Fruit fly (Drosophila melanogaster) whole organism, embryonic: ENCODE data around the gene STUB1.

Experiments
- Adf1 ChIP-seq: fragments of 200-800 bp; sonication (Bioruptor generic); IDR thresholded peaks from 2 replicates; pipeline ENCODE4 v1.3.6; 2022; ENCODE audit warnings: missing biosample characterization, missing genetic modification characterization
- Bgb ChIP-seq: fragments of 200-800 bp; sonication (Bioruptor generic); IDR thresholded peaks from 2 replicates; pipeline ENCODE4 v1.3.6; 2022; ENCODE audit warnings: missing biosample characterization, missing genetic modification characterization; ENCODE audit not compliant: partially characterized antibody
- CG10147 ChIP-seq: fragments of 200-800 bp; sonication (Bioruptor generic); optimal IDR thresholded peaks from 2 replicates; lab custom pipeline; 2019; ENCODE audit warnings: missing biosample characterization, mild to moderate bottlenecking, missing genetic modification characterization, moderate library complexity
- CG10209 ChIP-seq: fragments of 200-800 bp; sonication (Bioruptor generic); optimal IDR thresholded peaks from 3 replicates; lab custom pipeline; 2017; ENCODE audit warnings: missing biosample characterization, mild to moderate bottlenecking, missing genetic modification characterization, missing genetic modification reagents
- CG11247 ChIP-seq: fragments of 200-800 bp; sonication (Bioruptor generic); IDR thresholded peaks from 2 replicates; pipeline ENCODE4 v1.3.6; 2022; ENCODE audit warnings: missing biosample characterization, missing genetic modification characterization
- CG11560 ChIP-seq: fragments of 200-800 bp; sonication (Bioruptor generic); IDR thresholded peaks from 3 replicates; pipeline ENCODE4 v1.3.6; 2022; ENCODE audit warnings: missing biosample characterization, missing genetic modification characterization
- CG12071 ChIP-seq: fragments of 200-800 bp; sonication (Bioruptor generic); optimal IDR thresholded peaks from 3 replicates; lab custom pipeline; 2018; ENCODE audit warnings: missing biosample characterization, mild to moderate bottlenecking, missing genetic modification characterization
- CG12155 ChIP-seq: fragments of 200-800 bp; sonication (Bioruptor generic); optimal IDR thresholded peaks from 3 replicates; lab custom pipeline; 2016; ENCODE audit warnings: missing biosample characterization, missing genetic modification characterization
- CG12744 ChIP-seq: fragments of 200-800 bp; sonication (Bioruptor generic); optimal IDR thresholded peaks from 2 replicates; lab custom pipeline; 2016; ENCODE audit warnings: missing biosample characterization, missing genetic modification characterization
- CG14710 ChIP-seq: fragments of 200-800 bp; sonication (Bioruptor generic); optimal IDR thresholded peaks from 3 replicates; lab custom pipeline; 2019; ENCODE audit warnings: missing biosample characterization, mild to moderate bottlenecking, missing genetic modification characterization, moderate library complexity
- CG14965 ChIP-seq: fragments of 200-800 bp; sonication (Bioruptor generic); optimal IDR thresholded peaks from 2 replicates; lab custom pipeline; 2016; ENCODE audit warnings: missing biosample characterization, missing genetic modification characterization, borderline replicate concordance
- CG17186 ChIP-seq: fragments of 200-800 bp; sonication (Bioruptor generic); optimal IDR thresholded peaks from 3 replicates; lab custom pipeline; 2017; ENCODE audit warnings: missing biosample characterization, missing genetic modification reagents, missing genetic modification characterization
- CG17361 ChIP-seq: fragments of 200-800 bp; sonication (Bioruptor generic); IDR thresholded peaks from 3 replicates; pipeline ENCODE4 v1.3.6; 2022; ENCODE audit warnings: missing biosample characterization, missing genetic modification characterization
- CG17612 ChIP-seq: fragments of 200-800 bp; sonication (Bioruptor generic); IDR thresholded peaks from 2 replicates; pipeline ENCODE4 v1.3.6; 2022; ENCODE audit warnings: missing biosample characterization, missing genetic modification characterization
- CG18011 ChIP-seq: fragments of 200-800 bp; sonication (Bioruptor generic); optimal IDR thresholded peaks from 2 replicates; lab custom pipeline; 2017; ENCODE audit warnings: missing biosample characterization, missing genetic modification characterization, mild to moderate bottlenecking, moderate library complexity, missing genotype
- CG2889 ChIP-seq: fragments of 200-800 bp; sonication (Bioruptor generic); IDR thresholded peaks from 3 replicates; pipeline ENCODE4 v1.3.6; 2022; ENCODE audit warnings: missing biosample characterization, missing genetic modification characterization
- CG3847 ChIP-seq: fragments of 200-800 bp; sonication (Bioruptor generic); IDR thresholded peaks from 2 replicates; pipeline ENCODE4 v1.3.6; 2022; ENCODE audit warnings: missing biosample characterization, missing genetic modification characterization
- CG4360 ChIP-seq: fragments of 200-800 bp; sonication (Bioruptor generic); IDR thresholded peaks from 2 replicates; pipeline ENCODE4 v1.3.6; 2022; ENCODE audit warnings: missing biosample characterization, missing genetic modification characterization
- CG4617 ChIP-seq: fragments of 200-800 bp; sonication (Bioruptor generic); optimal IDR thresholded peaks from 3 replicates; lab custom pipeline; 2016; ENCODE audit warnings: missing biosample characterization, missing genetic modification characterization, borderline replicate concordance
- CG4707 ChIP-seq: fragments of 200-800 bp; sonication (Bioruptor generic); optimal IDR thresholded peaks from 2 replicates; lab custom pipeline; 2018; ENCODE audit warnings: missing biosample characterization, mild to moderate bottlenecking, missing genetic modification characterization, moderate library complexity
- CG6175 ChIP-seq: fragments of 200-800 bp; sonication (Bioruptor generic); IDR thresholded peaks from 3 replicates; pipeline ENCODE4 v1.3.6; 2022; ENCODE audit warnings: missing biosample characterization, missing genetic modification characterization
- CG9609 ChIP-seq: fragments of 200-800 bp; sonication (Bioruptor generic); optimal IDR thresholded peaks from 3 replicates; lab custom pipeline; 2016; ENCODE audit warnings: missing biosample characterization, missing genetic modification characterization
- CoRest ChIP-seq: fragments of 200-800 bp; sonication (Bioruptor generic); optimal IDR thresholded peaks from 3 replicates; lab custom pipeline; 2018; ENCODE audit warnings: missing biosample characterization, mild to moderate bottlenecking, missing genetic modification characterization, moderate library complexity
- D19A ChIP-seq: fragments of 200-800 bp; optimal IDR thresholded peaks from 3 replicates; lab custom pipeline; 2019; ENCODE audit warnings: missing biosample characterization, mild to moderate bottlenecking, missing genetic modification characterization, moderate library complexity
- Deaf1 ChIP-seq: fragments of 200-800 bp; optimal IDR thresholded peaks from 3 replicates; lab custom pipeline; 2019; ENCODE audit warnings: missing biosample characterization, mild to moderate bottlenecking, missing genetic modification characterization, moderate library complexity
- Dll ChIP-seq: fragments of 200-800 bp; sonication (Bioruptor generic); IDR thresholded peaks from 4 replicates; pipeline ENCODE4 v1.3.6; 2022; ENCODE audit warnings: missing biosample characterization, missing genetic modification characterization; ENCODE audit not compliant: partially characterized antibody
- ERR ChIP-seq: fragments of 200-800 bp; sonication (Bioruptor generic); optimal IDR thresholded peaks from 2 replicates; lab custom pipeline; 2016; ENCODE audit warnings: missing biosample characterization, missing genetic modification characterization
- Gsc ChIP-seq: fragments of 200-800 bp; sonication (Bioruptor generic); IDR thresholded peaks from 2 replicates; pipeline ENCODE4 v1.3.6; 2022; ENCODE audit warnings: missing biosample characterization, missing genetic modification characterization
- H2.0 ChIP-seq: fragments of 200-800 bp; sonication (Bioruptor generic); IDR thresholded peaks from 2 replicates; pipeline ENCODE4 v1.3.6; 2022; ENCODE audit warnings: missing biosample characterization, missing genetic modification characterization
- Jarid2 ChIP-seq: fragments of 200-800 bp; sonication (Bioruptor generic); optimal IDR thresholded peaks from 3 replicates; lab custom pipeline; 2017; ENCODE audit warnings: mild to moderate bottlenecking, missing biosample characterization, missing genetic modification reagents, missing genetic modification characterization
- Scr ChIP-seq: fragments of 200-800 bp; sonication (Bioruptor generic); IDR thresholded peaks from 2 replicates; pipeline ENCODE4 v1.3.6; 2022; ENCODE audit warnings: missing biosample characterization, missing genetic modification characterization; ENCODE audit not compliant: partially characterized antibody
- Side ChIP-seq: fragments of 200-800 bp; sonication (Bioruptor generic); optimal IDR thresholded peaks from 2 replicates; lab custom pipeline; 2016; ENCODE audit warnings: missing biosample characterization, missing genetic modification characterization
- TFAM ChIP-seq: fragments of 200-800 bp; sonication (Bioruptor generic); optimal IDR thresholded peaks from 2 replicates; lab custom pipeline; 2017; ENCODE audit warnings: missing biosample characterization, missing genetic modification characterization, inconsistent platforms
- ato ChIP-seq: fragments of 200-800 bp; sonication (Bioruptor generic); IDR thresholded peaks from 2 replicates; pipeline ENCODE4 v1.3.6; 2022; ENCODE audit warnings: missing biosample characterization, missing genetic modification characterization; ENCODE audit not compliant: partially characterized antibody
- chm ChIP-seq: fragments of 200-800 bp; sonication (Bioruptor generic); IDR thresholded peaks from 2 replicates; pipeline ENCODE4 v1.3.6; 2022; ENCODE audit warnings: missing biosample characterization, missing genetic modification characterization
- dan ChIP-seq: fragments of 200-800 bp; sonication (Bioruptor generic); IDR thresholded peaks from 2 replicates; pipeline ENCODE4 v1.3.6; 2022; ENCODE audit warnings: missing biosample characterization, missing genetic modification characterization
- dati ChIP-seq: fragments of 200-800 bp; sonication (Bioruptor generic); IDR thresholded peaks from 2 replicates; pipeline ENCODE4 v1.3.6; 2022; ENCODE audit warnings: missing biosample characterization, missing genetic modification characterization
- dm ChIP-seq: fragments of 200-800 bp; sonication (Bioruptor generic); optimal IDR thresholded peaks from 3 replicates; lab custom pipeline; 2016; ENCODE audit warnings: missing biosample characterization, missing genetic modification characterization
- exex ChIP-seq: fragments of 200-800 bp; sonication (Bioruptor generic); optimal IDR thresholded peaks from 4 replicates; lab custom pipeline; 2018; ENCODE audit warnings: missing biosample characterization, mild to moderate bottlenecking, missing genetic modification characterization, moderate library complexity
- gcm ChIP-seq: fragments of 200-800 bp; sonication (Bioruptor generic); optimal IDR thresholded peaks from 2 replicates; lab custom pipeline; 2019; ENCODE audit warnings: missing biosample characterization, mild to moderate bottlenecking, missing genetic modification characterization, moderate library complexity
- gro ChIP-seq: fragments of 200-800 bp; sonication (Bioruptor generic); optimal IDR thresholded peaks from 2 replicates; lab custom pipeline; 2016; ENCODE audit warnings: missing biosample characterization, missing genetic modification characterization
- kay ChIP-seq: fragments of 200-800 bp; sonication (Bioruptor generic); optimal IDR thresholded peaks from 2 replicates; lab custom pipeline; 2016; ENCODE audit warnings: missing biosample characterization, missing genetic modification characterization
- klu ChIP-seq: fragments of 200-800 bp; sonication (Bioruptor generic); IDR thresholded peaks from 2 replicates; pipeline ENCODE4 v1.3.6; 2022; ENCODE audit warnings: missing biosample characterization, missing genetic modification characterization
- mirr ChIP-seq: fragments of 200-800 bp; sonication (Bioruptor generic); optimal IDR thresholded peaks from 3 replicates; lab custom pipeline; 2018; ENCODE audit warnings: missing biosample characterization, mild to moderate bottlenecking, missing genetic modification characterization
- nerfin-2 ChIP-seq: fragments of 200-800 bp; sonication (Bioruptor generic); IDR thresholded peaks from 2 replicates; pipeline ENCODE4 v1.3.6; 2022; ENCODE audit warnings: missing biosample characterization, missing genetic modification characterization; ENCODE audit not compliant: partially characterized antibody
- ro ChIP-seq: fragments of 200-800 bp; sonication (Bioruptor generic); IDR thresholded peaks from 2 replicates; pipeline ENCODE4 v1.3.6; 2022; ENCODE audit warnings: missing biosample characterization, missing genetic modification characterization
- so ChIP-seq: fragments of 200-800 bp; sonication (Bioruptor generic); IDR thresholded peaks from 3 replicates; pipeline ENCODE4 v1.3.6; 2022; ENCODE audit warnings: missing biosample characterization, missing genetic modification characterization
- sqz ChIP-seq: fragments of 200-800 bp; sonication (Bioruptor generic); optimal IDR thresholded peaks from 3 replicates; lab custom pipeline; 2018; ENCODE audit warnings: missing biosample characterization, mild to moderate bottlenecking, missing genetic modification characterization
- sr ChIP-seq: fragments of 200-800 bp; sonication (Bioruptor generic); IDR thresholded peaks from 3 replicates; pipeline ENCODE4 v1.3.6; 2022; ENCODE audit warnings: missing biosample characterization, missing genetic modification characterization
- trem ChIP-seq: fragments of 200-800 bp; optimal IDR thresholded peaks from 3 replicates; lab custom pipeline; 2019; ENCODE audit warnings: missing biosample characterization, mild to moderate bottlenecking, missing genetic modification characterization, moderate library complexity

Gene STUB1

dm6 chr2L:10442048-10442790 is 4.9 kb downstream of the STUB1 start, which contains the start of gene loh (continued):
- TF ChIP-seq CG4617 (GFP tag; lab: Kevin White, UChicago) (no peak), CG3847 (GFP tag; lab: Robert Waterston, UW) (no peak), Gsc (no peak), sqz (GFP tag; lab: Kevin White, UChicago) (no peak), CG2889 (GFP tag; lab: Robert Waterston, UW) (no peak), CG12744 (no peak), Scr (GFP tag; lab: Robert Waterston, UW) (no peak), Side (GFP tag; lab: Kevin White, UChicago) (no peak), gro (no peak), trem (peak; percentile 24), CG9609 (no peak), nerfin-2 (GFP tag; lab: Robert Waterston, UW) (no peak), chm (GFP tag; lab: Robert Waterston, UW) (no peak), TFAM (no peak), so (GFP tag; lab: Robert Waterston, UW) (no peak; the same call in 2 of the 3 replicates), CG14965 (no peak), dm (GFP tag; lab: Kevin White, UChicago) (no peak), ato (GFP tag; lab: Robert Waterston, UW) (no peak), CG17612 (no peak), Bgb (GFP tag; lab: Robert Waterston, UW) (no peak), CG6175 (no peak), dati (no peak), exex (tag; lab: Kevin White, UChicago) (no peak), CG10209 (GFP tag; lab: Kevin White, UChicago) (peak; percentile 67), CG10147 (peak; percentile 47), CG12071 (GFP tag; lab: Kevin White, UChicago) (no peak), Adf1 (no peak), CG17361 (GFP tag; lab: Robert Waterston, UW) (peak; percentile 90), CG17186 (no peak), H2.0 (GFP tag; lab: Robert Waterston, UW) (no peak), ERR (GFP tag; lab: Kevin White, UChicago) (no peak), CG4707 (GFP tag; lab: Kevin White, UChicago) (no peak), kay (GFP tag; lab: Kevin White, UChicago) (no peak), ro (GFP tag; lab: Robert Waterston, UW) (0 out of 2 replicates have a peak, but pooled peaks have one; percentile 15), Deaf1 (tag; lab: Kevin White, UChicago) (no peak), sr (GFP tag; lab: Robert Waterston, UW) (no peak), Jarid2 (no peak), dan (no peak), CG11247 (GFP tag; lab: Robert Waterston, UW) (no peak), D19A (tag; lab: Kevin White, UChicago) (peak; percentile 74), klu (no peak), CG11560 (no peak), CG4360 (GFP tag; lab: Robert Waterston, UW) (no peak), gcm (GFP tag; lab: Kevin White, UChicago) (no peak), mirr (GFP tag; lab: Kevin White, UChicago) (no peak), Dll (GFP tag; lab: Robert Waterston, UW) (no peak), CG18011 (no peak), CG14710 (tag; lab: Kevin White, UChicago) (peak; percentile 75), CoRest (tag; lab: Kevin White, UChicago) (peak; percentile 73), CG12155 (GFP tag; lab: Kevin White, UChicago) (no peak)
